Fruit fly (Drosophila melanogaster) whole organism, pupa: ENCODE results near the gene nenya.

ENCODE experiments used
- CG10348 ChIP-seq: fragments of 200-800 bp; sonication (Bioruptor generic); IDR thresholded peaks from 2 replicates; pipeline ENCODE4 v1.3.6; 2022; ENCODE audit warnings: missing biosample characterization, missing genetic modification characterization
- CG12605 ChIP-seq: fragments of 200-800 bp; sonication (Bioruptor generic); IDR thresholded peaks from 2 replicates; pipeline ENCODE4 v1.3.6; 2022; ENCODE audit warnings: missing biosample characterization, missing genetic modification characterization
- CG14655 ChIP-seq: fragments of 200-800 bp; sonication (Bioruptor generic); optimal IDR thresholded peaks from 3 replicates; lab custom pipeline; 2017; ENCODE audit warnings: mild to moderate bottlenecking, missing biosample characterization, missing genetic modification reagents, missing genetic modification characterization
- CG15710 ChIP-seq: fragments of 200-800 bp; sonication (Bioruptor generic); optimal IDR thresholded peaks from 2 replicates; lab custom pipeline; 2018; ENCODE audit warnings: missing biosample characterization, mild to moderate bottlenecking, missing genetic modification characterization, moderate library complexity
- CG17806 ChIP-seq: fragments of 200-800 bp; sonication (Bioruptor generic); optimal IDR thresholded peaks from 2 replicates; lab custom pipeline; 2018; ENCODE audit warnings: missing biosample characterization, mild to moderate bottlenecking, missing genetic modification characterization, moderate library complexity
- CG32121 ChIP-seq: fragments of 200-800 bp; sonication (Bioruptor generic); IDR thresholded peaks from 2 replicates; pipeline ENCODE4 v1.3.6; 2022; ENCODE audit warnings: missing biosample characterization, missing genetic modification characterization
- CG34367 ChIP-seq: fragments of 200-800 bp; sonication (Bioruptor generic); optimal IDR thresholded peaks from 2 replicates; lab custom pipeline; 2018; ENCODE audit warnings: missing biosample characterization, mild to moderate bottlenecking, missing genetic modification characterization
- CG4496 ChIP-seq: fragments of 200-800 bp; sonication (Bioruptor generic); IDR thresholded peaks from 3 replicates; pipeline ENCODE4 v1.3.6; 2022; ENCODE audit warnings: missing biosample characterization, missing genetic modification characterization
- CG8159 ChIP-seq: fragments of 200-800 bp; sonication (Bioruptor generic); optimal IDR thresholded peaks from 3 replicates; lab custom pipeline; 2018; ENCODE audit warnings: missing biosample characterization, mild to moderate bottlenecking, missing genetic modification characterization, moderate library complexity
- CG8301 ChIP-seq: fragments of 200-800 bp; sonication (Bioruptor generic); optimal IDR thresholded peaks from 2 replicates; lab custom pipeline; 2018; ENCODE audit warnings: missing biosample characterization, mild to moderate bottlenecking, missing genetic modification characterization
- CG9948 ChIP-seq: fragments of 200-800 bp; sonication (Bioruptor generic); optimal IDR thresholded peaks from 2 replicates; lab custom pipeline; 2018; ENCODE audit warnings: missing biosample characterization, mild to moderate bottlenecking, missing genetic modification characterization, moderate library complexity
- D1 ChIP-seq: fragments of 200-800 bp; sonication (Bioruptor generic); optimal IDR thresholded peaks from 2 replicates; lab custom pipeline; 2018; ENCODE audit warnings: missing biosample characterization, mild to moderate bottlenecking, missing genetic modification characterization, moderate library complexity
- EcR ChIP-seq: fragments of 200-800 bp; sonication (Bioruptor generic); optimal IDR thresholded peaks from 3 replicates; lab custom pipeline; 2019; ENCODE audit warnings: missing biosample characterization, missing genetic modification characterization, mild to moderate bottlenecking, moderate library complexity, missing genetic modification reagents
- Ets98B ChIP-seq: fragments of 200-800 bp; sonication (Bioruptor generic); IDR thresholded peaks from 2 replicates; pipeline ENCODE4 v1.3.6; 2022; ENCODE audit warnings: missing biosample characterization, missing genetic modification characterization
- Pif1A ChIP-seq: fragments of 200-800 bp; sonication (Bioruptor generic); optimal IDR thresholded peaks from 3 replicates; lab custom pipeline; 2016; ENCODE audit warnings: missing biosample characterization, missing genetic modification characterization
- Pif1B ChIP-seq: fragments of 200-800 bp; sonication (Bioruptor generic); optimal IDR thresholded peaks from 3 replicates; lab custom pipeline; 2016; ENCODE audit warnings: missing biosample characterization, missing genetic modification characterization
- Snoo ChIP-seq: fragments of 200-800 bp; sonication (Bioruptor generic); optimal IDR thresholded peaks from 3 replicates; lab custom pipeline; 2017; ENCODE audit warnings: missing biosample characterization, mild to moderate bottlenecking, missing genetic modification characterization, inconsistent platforms
- fd96Ca ChIP-seq: fragments of 200-800 bp; sonication (Bioruptor generic); IDR thresholded peaks from 3 replicates; pipeline ENCODE4 v1.3.6; 2022; ENCODE audit warnings: missing biosample characterization, missing genetic modification characterization
- gl ChIP-seq: fragments of 200-800 bp; sonication (Bioruptor generic); optimal IDR thresholded peaks from 2 replicates; lab custom pipeline; 2018; ENCODE audit warnings: missing biosample characterization, mild to moderate bottlenecking, missing genetic modification characterization
- rn ChIP-seq: fragments of 200-800 bp; sonication (Bioruptor generic); IDR thresholded peaks from 2 replicates; pipeline ENCODE4 v1.3.6; 2022; ENCODE audit warnings: missing biosample characterization, missing genetic modification characterization

Gene nenya

dm6 chr3R:27947682-27948245 is 19.8 kb upstream of the nenya start, which contains the start of gene mfrn:
TSS of gene mfrn (minus strand) at chr3R:27948021.
- TF ChIP-seq Pif1A (GFP tag; lab: Kevin White, UChicago) (no peak), CG10348 (GFP tag; lab: Robert Waterston, UW) (no peak), CG17806 (tag; lab: Kevin White, UChicago) (no peak), rn (GFP tag; lab: Robert Waterston, UW) (no peak), Ets98B (no peak), CG32121 (GFP tag; lab: Robert Waterston, UW) (no peak), CG14655 (GFP tag; lab: Kevin White, UChicago) (no peak), CG4496 (no peak), D1 (tag; lab: Kevin White, UChicago) (no peak), CG34367 (tag; lab: Kevin White, UChicago) (no peak), CG12605 (GFP tag; lab: Robert Waterston, UW) (no peak), Pif1B (GFP tag; lab: Kevin White, UChicago) (no peak), CG8159 (tag; lab: Kevin White, UChicago) (no peak), Snoo (no peak), CG9948 (tag; lab: Kevin White, UChicago) (no peak), gl (tag; lab: Kevin White, UChicago) (no peak)

dm6 chr3R:27946555-27947204 is 18.7 kb upstream of the nenya start:
- TF ChIP-seq CG32121 (GFP tag; lab: Robert Waterston, UW) (no peak), rn (GFP tag; lab: Robert Waterston, UW) (no peak), CG15710 (tag; lab: Kevin White, UChicago) (no peak), fd96Ca (GFP tag; lab: Robert Waterston, UW) (no peak), CG8159 (tag; lab: Kevin White, UChicago) (no peak), EcR (GFP tag; lab: Kevin White, UChicago) (no peak), Pif1B (GFP tag; lab: Kevin White, UChicago) (no peak), D1 (tag; lab: Kevin White, UChicago) (no peak), CG17806 (tag; lab: Kevin White, UChicago) (no peak), Snoo (no peak), CG14655 (GFP tag; lab: Kevin White, UChicago) (no peak), CG9948 (tag; lab: Kevin White, UChicago) (no peak)

dm6 chr3R:27945398-27945797 is 17.4 kb upstream of the nenya start:
- TF ChIP-seq EcR (GFP tag; lab: Kevin White, UChicago) (no peak), CG8159 (tag; lab: Kevin White, UChicago) (no peak), CG9948 (tag; lab: Kevin White, UChicago) (no peak), CG14655 (GFP tag; lab: Kevin White, UChicago) (no peak), Pif1A (GFP tag; lab: Kevin White, UChicago) (no peak), D1 (tag; lab: Kevin White, UChicago) (no peak), CG8301 (tag; lab: Kevin White, UChicago) (no peak), CG32121 (GFP tag; lab: Robert Waterston, UW) (no peak), fd96Ca (GFP tag; lab: Robert Waterston, UW) (no peak), Ets98B (no peak), Pif1B (GFP tag; lab: Kevin White, UChicago) (no peak)

- TF ChIP-seq CG17806 (tag; lab: Kevin White, UChicago) (peak; percentile 44), Snoo (peak; percentile 16), CG15710 (tag; lab: Kevin White, UChicago) (peak; percentile 14), CG9948 (tag; lab: Kevin White, UChicago) (peak; percentile 4), Pif1A (GFP tag; lab: Kevin White, UChicago) (no peak), Ets98B (peak; percentile 54), CG12605 (GFP tag; lab: Robert Waterston, UW) (no peak), fd96Ca (GFP tag; lab: Robert Waterston, UW) (peak; percentile 65; the same call in 2 of the 3 replicates), CG4496 (peak; percentile 46; the same call in 2 of the 3 replicates)
Observed at dm6 chr3R:27937752-27938694, 10.0 kb upstream of the nenya start, which contains the start of the genes NSD and BOD1. TSS of gene NSD (minus strand) at chr3R:27937853. TSS of gene BOD1 (plus strand) at chr3R:27938245.

- TF ChIP-seq CG17806 (tag; lab: Kevin White, UChicago) (no peak), CG34367 (tag; lab: Kevin White, UChicago) (no peak), CG15710 (tag; lab: Kevin White, UChicago) (no peak), CG12605 (GFP tag; lab: Robert Waterston, UW) (no peak), Snoo (no peak), CG8301 (tag; lab: Kevin White, UChicago) (no peak), Ets98B (no peak), CG8159 (tag; lab: Kevin White, UChicago) (no peak), fd96Ca (GFP tag; lab: Robert Waterston, UW) (no peak), CG4496 (no peak), CG14655 (GFP tag; lab: Kevin White, UChicago) (no peak), rn (GFP tag; lab: Robert Waterston, UW) (no peak)
Observed at dm6 chr3R:27931461-27931860, 3.5 kb upstream of the nenya start.
